Worm (Caenorhabditis elegans) whole organism, young adult: ENCODE measurements around the gene hsb-1.
A peak's percentile ranks its signal among the peaks of the same experiment; 100 is the strongest.

Experiments used
- B0019.2 ChIP-seq: fragments of 200-800 bp; sonication (Bioruptor generic); conservative IDR thresholded peaks from 2 replicates; pipeline ENCODE4 v1.3.6; 2022; ENCODE audit warnings: missing genetic modification reagents, missing genetic modification characterization, missing compliant biosample characterization
- C17E4.6 ChIP-seq: fragments of 200-800 bp; sonication (Bioruptor generic); IDR thresholded peaks from 2 replicates; pipeline ENCODE4 v1.3.6; 2022; ENCODE audit warnings: missing genetic modification reagents, missing genetic modification characterization, missing compliant biosample characterization
- D2030.7 ChIP-seq: fragments of 200-800 bp; sonication (Bioruptor generic); IDR thresholded peaks from 2 replicates; pipeline ENCODE4 v1.3.6; 2022; ENCODE audit warnings: missing genetic modification reagents, missing genetic modification characterization, missing compliant biosample characterization
- F33H1.4 ChIP-seq: fragments of 200-800 bp; sonication (Bioruptor generic); IDR thresholded peaks from 2 replicates; pipeline ENCODE4 v1.3.6; 2022; ENCODE audit warnings: missing genetic modification reagents, missing genetic modification characterization, missing compliant biosample characterization
- F49E8.2 ChIP-seq: sonication (generic microtip); optimal IDR thresholded peaks from 3 replicates; lab custom pipeline; 2017; ENCODE audit warnings: missing genetic modification characterization, mild to moderate bottlenecking, missing compliant biosample characterization, antibody characterized with exemption, moderate library complexity; ENCODE audit not compliant: insufficient read depth
- F55B11.4 ChIP-seq: sonication (generic microtip); optimal IDR thresholded peaks from 2 replicates; lab custom pipeline; 2016; ENCODE audit warnings: missing compliant biosample characterization, missing genetic modification characterization, borderline replicate concordance; ENCODE audit not compliant: insufficient read depth
- K11D2.4 ChIP-seq: fragments of 200-800 bp; sonication (Bioruptor generic); IDR thresholded peaks from 2 replicates; pipeline ENCODE4 v1.3.6; 2022; ENCODE audit warnings: missing genetic modification reagents, missing genetic modification characterization, missing compliant biosample characterization
- T07F8.4 ChIP-seq: sonication (generic microtip); optimal IDR thresholded peaks from 2 replicates; lab custom pipeline; 2016; ENCODE audit warnings: mild to moderate bottlenecking, missing genetic modification characterization, moderate library complexity, missing compliant biosample characterization
- T26A5.8 ChIP-seq: sonication (generic microtip); optimal IDR thresholded peaks from 2 replicates; lab custom pipeline; 2016; ENCODE audit warnings: missing genetic modification characterization, missing compliant biosample characterization
- ZK185.1 ChIP-seq: sonication (generic microtip); optimal IDR thresholded peaks from 2 replicates; lab custom pipeline; 2016; ENCODE audit warnings: mild to moderate bottlenecking, missing genetic modification characterization, missing compliant biosample characterization; ENCODE audit not compliant: poor library complexity, severe bottlenecking
- attf-5 ChIP-seq: fragments of 200-800 bp; sonication (Bioruptor generic); optimal IDR thresholded peaks from 2 replicates; lab custom pipeline; 2018; ENCODE audit warnings: mild to moderate bottlenecking, missing genetic modification characterization, missing compliant biosample characterization
- attf-6 ChIP-seq: fragments of 200-800 bp; sonication (Bioruptor generic); IDR thresholded peaks from 2 replicates; pipeline ENCODE4 v1.3.6; 2022; ENCODE audit warnings: missing genetic modification reagents, missing genetic modification characterization, missing compliant biosample characterization
- cebp-1 ChIP-seq, 2 experiments: fragments of 200-800 bp in 1 of 2; sonication (Bioruptor generic) in 1 of 2; sonication (generic microtip) in 1 of 2; IDR thresholded peaks in 1 of 2; optimal IDR thresholded peaks in 1 of 2; 2 replicates each; pipeline versions ENCODE4 v1.3.6 to Lab custom; 2017 to 2022; ENCODE audit warnings: missing compliant biosample characterization in 2 of 2, missing genetic modification characterization in 2 of 2, mild to moderate bottlenecking in 1 of 2, missing genetic modification reagents in 1 of 2, moderate library complexity in 1 of 2
- ceh-91 ChIP-seq: fragments of 200-800 bp; sonication (Bioruptor generic); IDR thresholded peaks from 2 replicates; pipeline ENCODE4 v1.3.6; 2022; ENCODE audit warnings: missing genetic modification reagents, missing genetic modification characterization, missing compliant biosample characterization
- dox-1 ChIP-seq: fragments of 200-800 bp; sonication (Bioruptor generic); IDR thresholded peaks from 2 replicates; pipeline ENCODE4 v1.3.6; 2022; ENCODE audit warnings: missing genetic modification reagents, missing genetic modification characterization, missing compliant biosample characterization
- dpl-1 ChIP-seq: fragments of 150-350 bp; optimal IDR thresholded peaks from 2 replicates; lab custom pipeline; 2014; ENCODE audit warnings: missing biosample characterization, missing genetic modification reagents, missing genetic modification characterization
- efl-1 ChIP-seq: fragments of 150-350 bp; optimal IDR thresholded peaks from 2 replicates; lab custom pipeline; 2014; ENCODE audit warnings: missing biosample characterization, missing genetic modification reagents, missing genetic modification characterization
- egrh-3 ChIP-seq: fragments of 200-800 bp; sonication (Bioruptor generic); IDR thresholded peaks from 2 replicates; pipeline ENCODE4 v1.3.6; 2022; ENCODE audit warnings: missing genetic modification reagents, missing genetic modification characterization, missing compliant biosample characterization
- fkh-3 ChIP-seq: sonication (generic microtip); optimal IDR thresholded peaks from 2 replicates; lab custom pipeline; 2016; ENCODE audit warnings: mild to moderate bottlenecking, missing genetic modification characterization, missing compliant biosample characterization
- hmg-1.2 ChIP-seq: fragments of 200-800 bp; sonication (Bioruptor generic); IDR thresholded peaks from 2 replicates; pipeline ENCODE4 v1.3.6; 2022; ENCODE audit warnings: missing genetic modification reagents, missing genetic modification characterization, missing compliant biosample characterization
- hrde-1 ChIP-seq: sonication (generic microtip); optimal IDR thresholded peaks from 2 replicates; lab custom pipeline; 2016; ENCODE audit warnings: missing genetic modification characterization, mild to moderate bottlenecking, missing compliant biosample characterization, moderate library complexity, missing genotype, missing genetic modification reagents, borderline replicate concordance
- hsf-1 ChIP-seq: fragments of 200-800 bp; sonication (Bioruptor generic); IDR thresholded peaks from 2 replicates; pipeline ENCODE4 v1.3.6; 2022; ENCODE audit warnings: missing genetic modification reagents, missing genetic modification characterization, missing compliant biosample characterization
- lin-26 ChIP-seq: fragments of 200-800 bp; sonication (Bioruptor generic); IDR thresholded peaks from 2 replicates; pipeline ENCODE4 v1.3.6; 2022; ENCODE audit warnings: missing genetic modification reagents, missing genetic modification characterization, missing compliant biosample characterization
- lin-35 ChIP-seq, 3 experiments: fragments of 150-350 bp in 2 of 3; sonication (generic microtip) in 1 of 3; optimal IDR thresholded peaks; 2 replicates each; lab custom pipeline; 2014 to 2018; ENCODE audit warnings: missing biosample characterization in 3 of 3, missing genetic modification characterization in 3 of 3, missing genetic modification reagents in 3 of 3
- lin-54 ChIP-seq: fragments of 200-800 bp; sonication (Bioruptor generic); optimal IDR thresholded peaks from 2 replicates; lab custom pipeline; 2018; ENCODE audit warnings: mild to moderate bottlenecking, missing genetic modification characterization, missing compliant biosample characterization
- lsl-1 ChIP-seq: fragments of 200-800 bp; sonication (Bioruptor generic); optimal IDR thresholded peaks from 2 replicates; lab custom pipeline; 2018; ENCODE audit warnings: mild to moderate bottlenecking, missing genetic modification characterization, moderate library complexity, missing compliant biosample characterization
- madf-6 ChIP-seq: fragments of 200-800 bp; sonication (Bioruptor generic); IDR thresholded peaks from 2 replicates; pipeline ENCODE4 v1.3.6; 2022; ENCODE audit warnings: missing genetic modification reagents, missing genetic modification characterization, missing compliant biosample characterization
- madf-8 ChIP-seq: fragments of 200-800 bp; sonication (Bioruptor generic); conservative IDR thresholded peaks from 2 replicates; pipeline ENCODE4 v1.3.6; 2022; ENCODE audit warnings: missing genetic modification reagents, missing genetic modification characterization, missing compliant biosample characterization
- mcd-1 ChIP-seq: fragments of 200-800 bp; sonication (Bioruptor generic); IDR thresholded peaks from 2 replicates; pipeline ENCODE4 v1.3.6; 2022; ENCODE audit warnings: missing genetic modification reagents, missing genetic modification characterization, missing compliant biosample characterization
- nfyb-1 ChIP-seq: fragments of 200-800 bp; sonication (Bioruptor generic); IDR thresholded peaks from 2 replicates; pipeline ENCODE4 v1.3.6; 2022; ENCODE audit warnings: missing genetic modification reagents, missing genetic modification characterization, missing compliant biosample characterization
- pbrm-1 ChIP-seq: fragments of 200-800 bp; sonication (Bioruptor generic); IDR thresholded peaks from 2 replicates; pipeline ENCODE4 v1.3.6; 2022; ENCODE audit warnings: missing genetic modification reagents, missing genetic modification characterization, missing compliant biosample characterization
- rpc-1 ChIP-seq, 2 experiments: fragments of 150-350 bp in 1 of 2; sonication (generic microtip) in 1 of 2; optimal IDR thresholded peaks; 2 replicates each; lab custom pipeline; 2014 to 2018; ENCODE audit warnings: missing biosample characterization in 1 of 2, missing genetic modification characterization in 1 of 2, missing genetic modification reagents in 1 of 2, missing genotype in 1 of 2
- snpc-1.3 ChIP-seq: sonication (generic microtip); optimal IDR thresholded peaks from 2 replicates; lab custom pipeline; 2017; ENCODE audit warnings: missing genetic modification characterization, mild to moderate bottlenecking, missing compliant biosample characterization, antibody characterized with exemption, moderate library complexity, missing genotype, missing genetic modification reagents; ENCODE audit not compliant: insufficient read depth
- snpc-3.4 ChIP-seq: sonication (generic microtip); optimal IDR thresholded peaks from 2 replicates; lab custom pipeline; 2017; ENCODE audit warnings: missing genetic modification characterization, mild to moderate bottlenecking, missing compliant biosample characterization, antibody characterized with exemption, moderate library complexity, missing genotype, missing genetic modification reagents
- snpc-4 ChIP-seq, 5 experiments: fragments of 150-350 bp in 1 of 5; sonication (generic microtip) in 4 of 5; optimal IDR thresholded peaks; 2 replicates each; lab custom pipeline; 2014 to 2018; ENCODE audit warnings: missing genetic modification characterization in 5 of 5, missing biosample characterization in 3 of 5, antibody characterized with exemption in 2 of 5, mild to moderate bottlenecking in 2 of 5, missing compliant biosample characterization in 2 of 5, missing genotype in 2 of 5, moderate library complexity in 2 of 5, missing genetic modification reagents in 1 of 5
- tbp1 ChIP-seq: fragments of 200-800 bp; sonication (Bioruptor generic); optimal IDR thresholded peaks from 2 replicates; lab custom pipeline; 2018; ENCODE audit warnings: mild to moderate bottlenecking, missing genetic modification characterization, missing compliant biosample characterization
- tlf-1 ChIP-seq: fragments of 200-800 bp; sonication (Bioruptor generic); optimal IDR thresholded peaks from 2 replicates; lab custom pipeline; 2018; ENCODE audit warnings: mild to moderate bottlenecking, missing genetic modification characterization, missing compliant biosample characterization
- unc-130 ChIP-seq: sonication (generic microtip); optimal IDR thresholded peaks from 2 replicates; lab custom pipeline; 2016; ENCODE audit warnings: missing genetic modification reagents, missing genetic modification characterization, missing compliant biosample characterization
- xnd-1 ChIP-seq: sonication (generic microtip); optimal IDR thresholded peaks from 2 replicates; lab custom pipeline; 2016; ENCODE audit warnings: missing genotype, missing genetic modification reagents, missing genetic modification characterization, missing compliant biosample characterization
- ztf-25 ChIP-seq: fragments of 200-800 bp; sonication (Bioruptor generic); IDR thresholded peaks from 2 replicates; pipeline ENCODE4 v1.3.6; 2022; ENCODE audit warnings: missing genetic modification reagents, missing genetic modification characterization, missing compliant biosample characterization

hsb-1 gene

ce11 chrIV:12567176-12567892 lies at the start of gene hsb-1, which contains the start of gene let-99:
TSS of gene hsb-1 (minus strand) at chrIV:12567226.
TSS of gene let-99 (plus strand) at chrIV:12567842.
- TF ChIP-seq tbp1 (peak; percentile 34), T07F8.4 (no peak), F49E8.2 (tag; lab: Kevin White, UChicago) (peak; percentile 52), dpl-1 (GFP tag; lab: Kevin White, UChicago) (peak; percentile 46), tlf-1 (GFP tag; lab: Kevin White, UChicago) (peak; percentile 22), D2030.7 (GFP tag; lab: Robert Waterston, UW) (peak; percentile 60; the same call in 1 of the 2 replicates), cebp-1 (GFP tag; IDR thresholded peaks at IDR 0.05; lab: Robert Waterston, UW) (no peak), cebp-1 (tag; optimal IDR thresholded peaks at IDR 0.05; lab: Kevin White, UChicago) (peak; percentile 23), F55B11.4 (tag; lab: Kevin White, UChicago) (no peak), F33H1.4 (GFP tag; lab: Robert Waterston, UW) (peak; percentile 63), B0019.2 (GFP tag; lab: Robert Waterston, UW) (no peak), efl-1 (peak; percentile 82), xnd-1 (tag; lab: Kevin White, UChicago) (peak; percentile 91), dox-1 (GFP tag; lab: Robert Waterston, UW) (peak; percentile 58), madf-8 (GFP tag; lab: Robert Waterston, UW) (peak; percentile 58), egrh-3 (no peak), snpc-1.3 (tag; lab: Kevin White, UChicago) (peak; percentile 61), lin-35 (GFP tag; optimal IDR thresholded peaks at IDR 0.05; lab: Kevin White, UChicago) (peak in 1 of 3 experiments; percentile 27), K11D2.4 (no peak), attf-5 (GFP tag; lab: Kevin White, UChicago) (no peak), fkh-3 (tag; lab: Kevin White, UChicago) (no peak), mcd-1 (peak; percentile 56), ZK185.1 (tag; lab: Kevin White, UChicago) (peak; percentile 10), pbrm-1 (GFP tag; lab: Robert Waterston, UW) (peak; percentile 33; the same call in 1 of the 2 replicates), nfyb-1 (GFP tag; lab: Robert Waterston, UW) (no peak), ztf-25 (GFP tag; lab: Robert Waterston, UW) (no peak), rpc-1 (optimal IDR thresholded peaks at IDR 0.05; lab: Kevin White, UChicago) (no peak), rpc-1 (tag; optimal IDR thresholded peaks at IDR 0.05; lab: Kevin White, UChicago) (no peak), attf-6 (GFP tag; lab: Robert Waterston, UW) (peak; percentile 59; the same call in 1 of the 2 replicates), C17E4.6 (no peak), lin-26 (GFP tag; lab: Robert Waterston, UW) (no peak), madf-6 (GFP tag; lab: Robert Waterston, UW) (peak; percentile 91), snpc-4 (GFP tag; optimal IDR thresholded peaks at IDR 0.05; lab: Kevin White, UChicago) (peak; percentile 52), snpc-4 (tag; optimal IDR thresholded peaks at IDR 0.05; lab: Kevin White, UChicago) (peak in 3 of 4 experiments; percentile 48 to 64 (median 61)), lin-54 (GFP tag; lab: Kevin White, UChicago) (peak; percentile 52), hmg-1.2 (peak; percentile 93), ceh-91 (peak; percentile 65), unc-130 (peak; percentile 24), lsl-1 (peak; percentile 91), hrde-1 (tag; lab: Kevin White, UChicago) (no peak), snpc-3.4 (tag; lab: Kevin White, UChicago) (peak; percentile 29), hsf-1 (GFP tag; lab: Robert Waterston, UW) (peak; percentile 95), T26A5.8 (tag; lab: Kevin White, UChicago) (no peak)
